Worm (Caenorhabditis elegans): ENCODE results near the gene ceh-28.
A peak's percentile ranks its signal among the peaks of the same experiment; 100 is the strongest.

DNA sequence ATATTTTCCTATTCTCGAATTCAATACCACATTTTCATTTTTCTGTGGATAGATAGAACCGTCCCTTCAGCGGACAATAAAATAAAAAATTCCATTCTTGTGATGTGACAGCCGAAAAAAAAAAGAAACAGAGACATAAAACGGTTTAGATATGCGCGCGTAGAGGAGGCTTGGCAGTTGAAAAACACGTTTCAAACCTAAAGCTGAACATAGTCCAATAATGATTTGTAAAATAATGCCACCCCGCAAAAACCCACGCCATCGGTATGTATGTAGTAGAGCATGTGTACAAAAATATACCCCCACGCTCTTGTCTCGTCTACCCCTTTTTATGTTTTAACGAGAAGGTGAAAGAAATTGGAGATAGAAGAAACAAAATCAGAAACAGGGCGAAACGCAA, 34.2 kb downstream of the ceh-28 start:
- no peak for TF ChIP-seq R02D3.7 (tag; optimal IDR thresholded peaks at IDR 0.05)
- no peak for TF ChIP-seq nhr-28 (tag; optimal IDR thresholded peaks at IDR 0.05)
- TF ChIP-seq mdl-1 (tag; optimal IDR thresholded peaks at IDR 0.05): no peak
- no peak for TF ChIP-seq nhr-11 (tag; optimal IDR thresholded peaks at IDR 0.05)
- TF ChIP-seq pqm-1 (tag; optimal IDR thresholded peaks at IDR 0.05): no peak
- no peak for TF ChIP-seq ceh-82 (tag; optimal IDR thresholded peaks at IDR 0.05)
- TF ChIP-seq egl-5 (tag; optimal IDR thresholded peaks at IDR 0.05): peak; percentile 9
- no peak for TF ChIP-seq egl-27 (tag; optimal IDR thresholded peaks at IDR 0.05)
- TF ChIP-seq unc-62 (GFP tag; optimal IDR thresholded peaks at IDR 0.05): no peak
- TF ChIP-seq daf-12 (tag; optimal IDR thresholded peaks at IDR 0.05): no peak
- no peak for TF ChIP-seq ztf-11 (tag; optimal IDR thresholded peaks at IDR 0.05)
- no peak for TF ChIP-seq nhr-77 (tag; optimal IDR thresholded peaks at IDR 0.05)

Measured in whole organism, L3 larva.